Fruit fly (Drosophila melanogaster): ENCODE results near the gene rdx.

Gene rdx

dm6 chr3R:14061988-14062868 lies 30.4 kb upstream of the rdx start (continued):
- TF ChIP-seq jing (GFP tag; optimal IDR thresholded peaks at IDR 0.05) (no peak), MTF-1 (GFP tag; optimal IDR thresholded peaks at IDR 0.05; ENCODE audit: borderline replicate concordance) (no peak), GATAe (GFP tag; conservative IDR thresholded peaks at IDR 0.05) (no peak), CG12942 (GFP tag; optimal IDR thresholded peaks at IDR 0.05) (no peak), Ssrp (tag; optimal IDR thresholded peaks at IDR 0.05) (peak; percentile 23), CG4282 (GFP tag; optimal IDR thresholded peaks at IDR 0.05) (no peak), psq (GFP tag; optimal IDR thresholded peaks at IDR 0.05) (peak; percentile 2), CG4707 (GFP tag; optimal IDR thresholded peaks at IDR 0.05) (no peak), btn (GFP tag; optimal IDR thresholded peaks at IDR 0.05) (no peak), CG12104 (GFP tag; optimal IDR thresholded peaks at IDR 0.05) (peak; percentile 46), CG10209 (GFP tag; optimal IDR thresholded peaks at IDR 0.05) (no peak), dan (GFP tag; IDR thresholded peaks at IDR 0.05) (no peak), pb (GFP tag; optimal IDR thresholded peaks at IDR 0.05) (no peak), nerfin-2 (GFP tag; IDR thresholded peaks at IDR 0.05; ENCODE audit: partially characterized antibody) (no peak), fru (optimal IDR thresholded peaks at IDR 0.05) (no peak), Nf-YB (GFP tag; optimal IDR thresholded peaks at IDR 0.05) (no peak), Trl (optimal IDR thresholded peaks at IDR 0.05) (peak; percentile 5 to 17), Trl (GFP tag; optimal IDR thresholded peaks at IDR 0.05) (no peak), crc (GFP tag; optimal IDR thresholded peaks at IDR 0.05) (no peak), pita (GFP tag; optimal IDR thresholded peaks at IDR 0.05) (no peak), CG1024 (GFP tag; IDR thresholded peaks at IDR 0.05) (no peak), nom (GFP tag; optimal IDR thresholded peaks at IDR 0.05) (peak; percentile 72), sob (GFP tag; IDR thresholded peaks at IDR 0.05) (no peak), Hr78 (GFP tag; optimal IDR thresholded peaks at IDR 0.05) (no peak), Dip3 (GFP tag; optimal IDR thresholded peaks at IDR 0.05) (no peak), Dfd (GFP tag; optimal IDR thresholded peaks at IDR 0.05) (no peak), CG31365 (tag; optimal IDR thresholded peaks at IDR 0.05) (no peak), ato (GFP tag; IDR thresholded peaks at IDR 0.05; ENCODE audit: partially characterized antibody) (no peak), HmgZ (tag; optimal IDR thresholded peaks at IDR 0.05) (peak; percentile 16), lbe (GFP tag; optimal IDR thresholded peaks at IDR 0.05) (no peak), kay (GFP tag; optimal IDR thresholded peaks at IDR 0.05) (no peak), NFAT (GFP tag; IDR thresholded peaks at IDR 0.05) (no peak; the same call in 1 of the 2 replicates), fd3F (GFP tag; optimal IDR thresholded peaks at IDR 0.05) (no peak), CG12236 (GFP tag; optimal IDR thresholded peaks at IDR 0.05) (no peak), chinmo (GFP tag; IDR thresholded peaks at IDR 0.05; ENCODE audit: partially characterized antibody) (0 out of 4 replicates have a peak, but pooled peaks have one; percentile 39), gsb-n (tag; optimal IDR thresholded peaks at IDR 0.05) (no peak), CG30403 (GFP tag; optimal IDR thresholded peaks at IDR 0.05) (peak; percentile 45), zen2 (GFP tag; IDR thresholded peaks at IDR 0.05; ENCODE audit: partially characterized antibody) (no peak), CG17912 (GFP tag; optimal IDR thresholded peaks at IDR 0.05) (no peak), CG1529 (GFP tag; optimal IDR thresholded peaks at IDR 0.05) (no peak), CG7271 (tag; optimal IDR thresholded peaks at IDR 0.05) (no peak), unc-4 (GFP tag; IDR thresholded peaks at IDR 0.05; ENCODE audit: partially characterized antibody) (no peak), CG16863 (GFP tag; optimal IDR thresholded peaks at IDR 0.05) (peak; percentile 7), D (optimal IDR thresholded peaks at IDR 0.05) (no peak), D (GFP tag; optimal IDR thresholded peaks at IDR 0.05) (no peak), Jarid2 (GFP tag; optimal IDR thresholded peaks at IDR 0.05) (no peak), Adf1 (GFP tag; IDR thresholded peaks at IDR 0.05) (no peak), cg (GFP tag; optimal IDR thresholded peaks at IDR 0.05) (no peak), HLHmδ (GFP tag; optimal IDR thresholded peaks at IDR 0.05) (no peak)

Data from whole organism, embryonic.